Worm (Caenorhabditis elegans) whole organism, dauer: ENCODE data around the gene F54E2.5.

Experiments
- unc-62 ChIP-seq: sonication (generic microtip); optimal IDR thresholded peaks from 2 replicates; lab custom pipeline; 2017; ENCODE audit warnings: missing biosample characterization, missing genetic modification reagents, missing genetic modification characterization

F54E2.5 gene

ce11 chrV:2813856-2814255, 2.0 kb downstream of the F54E2.5 start, which contains the start of gene F54E2.9:
Gene F54E2.9, minus strand, starts transcription at chrV:2813987.
- no peak for TF ChIP-seq unc-62 (GFP tag; lab: Kevin White, UChicago)

DNA sequence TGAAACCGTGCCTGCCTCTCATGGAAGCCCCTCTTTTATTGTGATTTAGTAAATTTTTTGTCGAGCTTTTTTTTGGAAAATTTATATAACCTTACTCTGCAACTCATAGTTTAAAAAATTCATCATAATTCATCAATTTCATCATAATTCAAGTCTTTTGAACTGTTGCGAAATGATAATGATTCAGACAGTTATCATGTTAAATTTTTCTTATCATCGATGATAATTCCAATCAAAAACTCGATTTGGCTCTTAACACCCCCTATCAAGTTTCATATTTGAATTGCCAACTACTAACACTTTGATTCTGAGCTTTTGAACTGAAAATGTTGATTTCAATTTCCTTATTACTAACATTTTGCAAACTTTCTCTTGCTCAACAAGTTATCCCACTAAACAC, 5.7 kb downstream of the F54E2.5 start, which contains the start of gene F54E2.1:
Gene F54E2.1, plus strand, starts transcription at position 235 of the 400 bp plus-strand sequence.
- no peak for TF ChIP-seq unc-62 (GFP tag; lab: Kevin White, UChicago)

DNA sequence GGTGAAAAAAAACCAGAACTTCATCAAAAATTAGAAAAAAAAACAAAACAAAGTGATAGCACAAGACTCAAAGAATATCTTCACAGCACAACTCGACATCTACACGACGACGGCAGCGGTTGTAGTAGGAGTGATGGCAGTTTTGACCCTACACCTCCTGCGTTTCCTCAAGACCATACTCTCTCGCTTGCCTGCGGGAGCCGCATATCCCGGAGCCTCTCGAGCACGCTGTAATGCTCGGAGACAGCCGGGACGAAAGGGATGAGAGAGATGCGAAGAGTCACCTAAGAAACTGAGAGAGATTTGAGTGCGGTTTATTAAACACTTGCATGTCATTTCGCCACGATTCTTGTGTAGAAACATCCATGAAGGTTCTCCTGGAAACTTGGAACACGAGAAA, 6.4 kb downstream of the F54E2.5 start:
- TF ChIP-seq unc-62 (GFP tag; lab: Kevin White, UChicago): no peak

- TF ChIP-seq unc-62 (GFP tag; lab: Kevin White, UChicago): no peak
Measured at ce11 chrV:2807760-2808159, 8.1 kb downstream of the F54E2.5 start, which contains the start of gene ketn-1. Gene ketn-1, minus strand, starts transcription at chrV:2807860.

DNA sequence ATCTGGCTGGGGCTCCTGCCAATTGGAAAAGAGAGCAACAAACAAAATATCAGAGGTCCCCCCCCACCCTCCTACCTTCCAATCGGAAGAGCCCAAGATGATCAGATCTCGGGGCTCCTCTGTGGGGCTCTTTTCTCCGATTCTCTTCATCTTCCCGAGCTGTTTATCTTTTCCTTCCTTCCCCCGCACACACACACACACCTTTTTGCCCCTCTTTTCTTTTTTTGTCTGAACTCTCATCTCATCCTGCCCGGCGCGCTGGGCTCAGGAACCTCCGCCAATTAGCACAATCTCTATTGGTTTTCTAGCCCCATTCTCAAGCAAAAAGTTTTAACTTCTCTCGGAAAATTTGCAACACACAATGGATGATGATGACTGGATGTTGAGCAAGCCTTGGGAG, 12.6 kb downstream of the F54E2.5 start:
- no peak for TF ChIP-seq unc-62 (GFP tag; lab: Kevin White, UChicago)

- TF ChIP-seq unc-62 (GFP tag; lab: Kevin White, UChicago): no peak
Measured at ce11 chrV:2801955-2802354, 13.9 kb downstream of the F54E2.5 start.

ce11 chrV:2800676-2801075, 15.2 kb downstream of the F54E2.5 start:
- TF ChIP-seq unc-62 (GFP tag; lab: Kevin White, UChicago): no peak

DNA sequence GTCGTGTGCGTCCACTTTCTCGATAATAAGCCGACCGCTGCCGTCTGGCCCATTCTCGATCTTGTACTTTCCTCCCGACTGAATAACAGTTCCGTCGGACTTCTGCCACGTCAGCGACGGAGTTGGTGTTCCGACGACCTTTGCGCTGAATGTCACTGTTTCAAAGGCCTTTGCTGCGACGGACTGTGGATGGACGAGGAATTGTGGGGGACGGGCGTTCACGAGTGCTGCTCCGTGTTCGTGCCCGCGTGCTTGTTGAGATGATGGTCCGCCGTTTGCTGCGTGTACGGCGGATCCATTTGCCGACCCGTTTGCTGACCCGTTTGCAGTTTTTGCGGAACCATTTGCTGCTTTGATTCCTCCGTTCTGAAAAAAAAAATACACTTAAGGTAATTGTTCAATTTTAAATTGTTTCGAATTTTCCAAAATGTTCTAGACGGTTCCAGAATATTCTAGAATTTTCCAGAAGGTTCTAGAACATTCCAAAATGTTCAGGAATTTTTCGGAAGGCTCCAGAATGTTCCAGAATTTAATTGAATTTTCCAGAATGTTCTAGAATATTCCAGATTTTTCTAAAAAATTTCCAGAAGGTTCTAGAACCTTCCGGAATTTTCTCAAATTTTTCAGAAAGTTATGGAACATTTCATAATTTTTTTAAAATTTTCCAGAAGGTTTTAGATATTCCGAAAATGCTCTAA, 16.5 kb downstream of the F54E2.5 start:
- no peak for TF ChIP-seq unc-62 (GFP tag; lab: Kevin White, UChicago)

DNA sequence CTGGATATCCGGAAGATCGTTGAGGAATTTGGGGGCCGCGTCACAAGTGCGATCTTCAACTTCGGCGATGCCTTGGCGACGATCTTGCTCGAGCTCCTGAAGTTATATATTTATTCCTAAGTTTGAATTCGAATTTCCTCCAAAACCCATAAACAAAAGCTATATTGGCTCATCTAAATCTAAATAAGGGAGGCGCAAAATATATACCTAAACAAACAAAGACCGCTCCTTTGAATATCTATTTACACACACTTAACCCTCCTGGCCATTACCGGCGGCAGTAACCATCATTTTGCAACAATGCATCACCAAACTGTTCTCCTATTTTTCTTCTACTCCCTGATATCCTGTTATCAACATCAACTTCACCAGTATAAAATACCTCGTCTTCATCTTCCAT, 19.9 kb downstream of the F54E2.5 start, which contains the start of gene F54E2.2:
Gene F54E2.2, plus strand, starts transcription at position 301 of the 400 bp plus-strand sequence.
- no peak for TF ChIP-seq unc-62 (GFP tag; lab: Kevin White, UChicago)

ce11 chrV:2792958-2793357, 22.9 kb downstream of the F54E2.5 start:
- TF ChIP-seq unc-62 (GFP tag; lab: Kevin White, UChicago): no peak

DNA sequence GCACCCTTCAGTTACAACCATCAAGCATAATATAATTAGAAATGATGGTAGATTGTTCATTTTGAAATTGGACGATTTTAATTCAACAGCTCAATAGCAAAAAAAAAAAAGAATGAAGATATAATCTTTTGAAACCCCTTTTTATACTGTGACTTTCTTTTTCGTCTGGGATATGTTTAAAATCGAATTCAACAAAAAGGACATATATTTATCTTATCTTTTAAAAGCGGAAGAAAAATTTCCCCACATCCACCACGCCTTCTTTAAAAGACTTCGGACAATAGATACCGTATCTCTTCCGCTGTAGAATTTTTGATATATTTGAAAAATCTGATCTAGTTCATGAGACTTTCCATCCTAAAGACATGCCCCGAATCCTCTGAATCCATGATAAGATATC, 35.1 kb downstream of the F54E2.5 start, which contains the start of gene R05D8.11:
Gene R05D8.11, minus strand, starts transcription at position 101 of the 400 bp plus-strand sequence.
- no peak for TF ChIP-seq unc-62 (GFP tag; lab: Kevin White, UChicago)

DNA sequence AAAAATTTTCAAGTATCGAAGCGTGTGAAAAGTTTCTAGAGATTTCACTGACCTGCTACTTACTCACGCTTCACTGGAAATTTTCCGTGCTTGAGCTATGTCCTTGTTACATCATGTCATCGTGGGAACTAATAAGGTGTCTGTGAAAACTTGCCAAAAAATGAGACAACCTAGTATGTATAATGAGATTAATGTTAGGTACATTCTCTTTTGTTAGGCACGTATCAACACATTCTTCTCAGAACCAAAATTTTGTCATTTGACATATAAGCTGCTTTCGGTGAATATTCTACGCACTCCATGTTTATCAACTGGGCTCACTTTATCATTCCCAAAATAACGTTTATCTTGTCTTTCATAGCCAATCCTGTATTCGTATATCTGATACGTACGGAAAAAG, 41.8 kb downstream of the F54E2.5 start, which contains the start of gene srj-18:
Gene srj-18, plus strand, starts transcription at position 301 of the 400 bp plus-strand sequence.
- no peak for TF ChIP-seq unc-62 (GFP tag; lab: Kevin White, UChicago)

DNA sequence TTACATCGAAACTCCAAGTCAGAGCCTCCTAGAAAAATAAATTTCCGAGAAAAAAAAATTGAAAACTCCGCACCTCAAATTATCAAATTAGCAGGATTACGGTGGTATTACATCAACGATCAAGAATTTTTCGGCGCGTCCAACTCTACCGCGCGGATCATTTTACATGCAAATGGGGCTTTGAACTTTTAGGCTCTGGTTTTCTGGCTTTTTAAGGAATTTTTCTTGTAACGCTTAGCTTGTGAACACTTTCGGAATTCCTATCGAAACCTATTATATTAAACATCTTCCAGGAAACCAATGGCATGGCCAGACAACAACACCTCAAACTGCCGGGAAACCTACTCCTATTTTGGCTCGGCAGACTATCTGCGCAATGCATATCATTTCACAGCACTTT, 44.3 kb downstream of the F54E2.5 start, which contains the start of gene srh-56:
Gene srh-56, plus strand, starts transcription at position 301 of the 400 bp plus-strand sequence.
- no peak for TF ChIP-seq unc-62 (GFP tag; lab: Kevin White, UChicago)

DNA sequence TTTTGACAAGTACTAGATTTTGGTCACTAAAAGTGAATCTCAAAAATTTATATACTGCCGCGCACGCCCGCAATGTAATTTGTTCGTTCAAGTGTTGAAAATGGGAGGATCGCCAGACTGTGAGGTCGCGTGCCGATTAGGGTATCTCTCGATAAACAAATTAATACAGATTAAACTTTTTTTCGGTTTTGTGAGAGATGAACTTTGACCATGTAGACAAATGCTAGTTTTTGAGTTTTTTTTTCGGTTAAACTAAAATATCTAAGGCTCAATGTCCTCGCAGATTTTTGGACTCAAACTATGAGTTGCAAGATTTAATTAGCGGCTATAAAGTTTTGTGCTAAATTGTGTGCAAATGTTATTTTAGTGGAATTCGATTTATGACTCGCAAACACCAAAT, 46.1 kb downstream of the F54E2.5 start, which contains the start of gene dhs-15:
Gene dhs-15, minus strand, starts transcription at position 101 of the 400 bp plus-strand sequence.
- TF ChIP-seq unc-62 (GFP tag; lab: Kevin White, UChicago): no peak

ce11 chrV:2767465-2767864, 48.4 kb downstream of the F54E2.5 start, which contains the start of gene R05D8.9:
Gene R05D8.9, minus strand, starts transcription at chrV:2767565.
- no peak for TF ChIP-seq unc-62 (GFP tag; lab: Kevin White, UChicago)

DNA sequence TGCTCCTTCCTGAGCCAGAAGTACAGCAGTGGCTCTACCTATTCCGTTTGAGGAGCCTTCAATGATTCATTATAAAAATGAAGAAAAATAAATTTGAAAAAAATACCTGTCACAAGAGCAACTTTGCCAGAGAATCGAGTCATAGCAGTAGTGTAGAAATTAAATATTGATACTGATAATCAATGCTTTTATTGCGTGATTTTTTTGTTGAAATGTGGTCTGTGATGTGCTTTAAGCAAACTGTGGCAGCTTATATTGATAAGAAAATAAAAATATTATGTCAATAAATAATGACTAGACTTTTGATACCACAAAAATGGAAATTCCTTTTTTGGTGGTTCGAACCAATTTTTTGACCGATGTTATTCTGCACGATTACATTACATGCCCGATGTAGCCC, 50.8 kb downstream of the F54E2.5 start, which contains the start of gene dhs-14:
Gene dhs-14, minus strand, starts transcription at position 149 of the 400 bp plus-strand sequence.
- TF ChIP-seq unc-62 (GFP tag; lab: Kevin White, UChicago): no peak
